Worm (Caenorhabditis elegans) whole organism, young adult: ENCODE measurements around the gene F08A7.1.

Experiments
- F33H1.4 ChIP-seq: fragments of 200-800 bp; sonication (Bioruptor generic); IDR thresholded peaks from 2 replicates; pipeline ENCODE4 v1.3.6; 2022; ENCODE audit warnings: missing genetic modification reagents, missing genetic modification characterization, missing compliant biosample characterization
- F57C9.4 ChIP-seq: sonication (generic microtip); optimal IDR thresholded peaks from 2 replicates; lab custom pipeline; 2017; ENCODE audit warnings: mild to moderate bottlenecking, missing genetic modification characterization, missing compliant biosample characterization
- Y53G8AR.9 ChIP-seq: fragments of 200-800 bp; sonication (Bioruptor generic); conservative IDR thresholded peaks from 2 replicates; pipeline ENCODE4 v1.3.6; 2022; ENCODE audit warnings: missing genetic modification reagents, missing genetic modification characterization, missing compliant biosample characterization
- ama-1 ChIP-seq, 3 experiments: fragments of 150-350 bp in 1 of 3; sonication (generic microtip) in 2 of 3; optimal IDR thresholded peaks; 2 replicates each; lab custom pipeline; 2014 to 2018; ENCODE audit warnings: missing biosample characterization in 2 of 3, missing genetic modification characterization in 2 of 3, missing genetic modification reagents in 2 of 3
- bed-1 ChIP-seq: fragments of 200-800 bp; sonication (Bioruptor generic); IDR thresholded peaks from 2 replicates; pipeline ENCODE4 v1.3.6; 2022; ENCODE audit warnings: missing genetic modification reagents, missing genetic modification characterization, missing compliant biosample characterization
- ceh-91 ChIP-seq: fragments of 200-800 bp; sonication (Bioruptor generic); IDR thresholded peaks from 2 replicates; pipeline ENCODE4 v1.3.6; 2022; ENCODE audit warnings: missing genetic modification reagents, missing genetic modification characterization, missing compliant biosample characterization
- dpl-1 ChIP-seq: fragments of 150-350 bp; optimal IDR thresholded peaks from 2 replicates; lab custom pipeline; 2014; ENCODE audit warnings: missing biosample characterization, missing genetic modification reagents, missing genetic modification characterization
- egrh-3 ChIP-seq: fragments of 200-800 bp; sonication (Bioruptor generic); IDR thresholded peaks from 2 replicates; pipeline ENCODE4 v1.3.6; 2022; ENCODE audit warnings: missing genetic modification reagents, missing genetic modification characterization, missing compliant biosample characterization
- hmg-1.2 ChIP-seq: fragments of 200-800 bp; sonication (Bioruptor generic); IDR thresholded peaks from 2 replicates; pipeline ENCODE4 v1.3.6; 2022; ENCODE audit warnings: missing genetic modification reagents, missing genetic modification characterization, missing compliant biosample characterization
- nfya-1 ChIP-seq: sonication (generic microtip); optimal IDR thresholded peaks from 2 replicates; lab custom pipeline; 2017; ENCODE audit warnings: antibody characterized with exemption, missing compliant biosample characterization, missing genetic modification characterization, borderline replicate concordance; ENCODE audit not compliant: insufficient read depth
- nhr-90 ChIP-seq: sonication (generic microtip); optimal IDR thresholded peaks from 2 replicates; lab custom pipeline; 2016; ENCODE audit warnings: missing genotype, mild to moderate bottlenecking, missing genetic modification characterization, missing compliant biosample characterization
- pha-4 ChIP-seq: fragments of 150-350 bp; sonication (generic microtip); optimal IDR thresholded peaks from 2 replicates; lab custom pipeline; 2014; ENCODE audit warnings: missing biosample characterization, missing genetic modification reagents, missing genetic modification characterization
- rec-8 ChIP-seq, 2 experiments: sonication (generic microtip); optimal IDR thresholded peaks; 2 replicates each; lab custom pipeline; 2016; ENCODE audit warnings: mild to moderate bottlenecking in 2 of 2, missing genetic modification characterization in 2 of 2, missing genetic modification reagents in 2 of 2, missing genotype in 2 of 2, missing biosample characterization in 1 of 2, missing compliant biosample characterization in 1 of 2, moderate library complexity in 1 of 2

DNA sequence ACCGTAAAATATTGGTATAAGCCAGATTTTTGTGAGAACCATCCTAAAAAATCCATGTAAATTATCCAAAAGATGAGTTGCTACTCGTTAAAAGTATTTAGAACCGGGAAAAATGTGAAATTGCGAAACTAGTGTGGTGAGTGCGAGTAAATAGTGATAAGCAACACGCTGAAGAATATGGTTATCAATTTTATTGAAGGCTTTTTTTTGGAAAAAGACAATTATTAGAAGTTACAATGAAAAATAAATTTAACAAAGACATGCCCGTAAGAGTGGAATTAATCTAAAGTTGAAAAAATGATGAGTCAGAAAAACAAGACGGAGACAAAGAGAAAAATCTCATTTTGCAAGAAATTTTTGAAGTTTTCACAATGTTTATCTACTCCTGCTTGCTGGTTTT is 25.5 kb downstream of the F08A7.1 start, which contains the start of gene F11E6.6:
- TF ChIP-seq F33H1.4 (no peak), pha-4 (tag; lab: Kevin White, UChicago) (no peak), egrh-3 (GFP tag; lab: Robert Waterston, UW) (no peak), rec-8 (tag; optimal IDR thresholded peaks at IDR 0.05; lab: Kevin White, UChicago) (no peak), hmg-1.2 (no peak), F57C9.4 (tag; lab: Kevin White, UChicago) (no peak), nfya-1 (no peak), ceh-91 (no peak), dpl-1 (no peak), Y53G8AR.9 (GFP tag; lab: Robert Waterston, UW) (no peak), nhr-90 (tag; lab: Kevin White, UChicago) (no peak), ama-1 (optimal IDR thresholded peaks at IDR 0.05; lab: Kevin White, UChicago) (no peak), ama-1 (GFP tag; optimal IDR thresholded peaks at IDR 0.05; lab: Kevin White, UChicago) (no peak), bed-1 (no peak)
